Worm (Caenorhabditis elegans) whole organism, late embryonic: ENCODE measurements around the gene Y70C5A.3.

Source experiments
- F13H6.1 ChIP-seq: sonication (generic microtip); optimal IDR thresholded peaks from 2 replicates; lab custom pipeline; 2016; ENCODE audit warnings: missing genetic modification characterization, missing compliant biosample characterization
- K02D7.2 ChIP-seq: sonication (generic microtip); optimal IDR thresholded peaks from 2 replicates; lab custom pipeline; 2017; ENCODE audit warnings: mild to moderate bottlenecking, missing genetic modification characterization, missing compliant biosample characterization
- K09A11.1 ChIP-seq: sonication (generic microtip); optimal IDR thresholded peaks from 2 replicates; lab custom pipeline; 2017; ENCODE audit warnings: antibody characterized with exemption, mild to moderate bottlenecking, missing genetic modification characterization, missing compliant biosample characterization; ENCODE audit not compliant: insufficient read depth
- T23F11.4 ChIP-seq: fragments of 200-800 bp; sonication (Bioruptor generic); optimal IDR thresholded peaks from 2 replicates; lab custom pipeline; 2018; ENCODE audit warnings: mild to moderate bottlenecking, missing genetic modification characterization, missing compliant biosample characterization
- Y22D7AL.16 ChIP-seq: sonication (generic microtip); optimal IDR thresholded peaks from 2 replicates; lab custom pipeline; 2016; ENCODE audit warnings: missing genetic modification characterization, missing compliant biosample characterization
- ama-1 ChIP-seq: fragments of 150-350 bp; optimal IDR thresholded peaks from 2 replicates; lab custom pipeline; 2014
- ceh-14 ChIP-seq: sonication (generic microtip); optimal IDR thresholded peaks from 2 replicates; lab custom pipeline; 2016; ENCODE audit warnings: missing genotype, missing genetic modification characterization, missing compliant biosample characterization
- ceh-18 ChIP-seq: sonication (generic microtip); optimal IDR thresholded peaks from 2 replicates; lab custom pipeline; 2016; ENCODE audit warnings: missing genetic modification characterization, missing compliant biosample characterization
- ceh-19 ChIP-seq: fragments of 200-800 bp; sonication (Bioruptor generic); optimal IDR thresholded peaks from 2 replicates; lab custom pipeline; 2018; ENCODE audit warnings: mild to moderate bottlenecking, missing genetic modification characterization, missing compliant biosample characterization
- ceh-2 ChIP-seq: sonication (generic microtip); optimal IDR thresholded peaks from 2 replicates; lab custom pipeline; 2016; ENCODE audit warnings: missing genotype, missing genetic modification characterization, missing compliant biosample characterization
- ceh-22 ChIP-seq: sonication (generic microtip); optimal IDR thresholded peaks from 2 replicates; lab custom pipeline; 2017; ENCODE audit warnings: missing biosample characterization, missing genetic modification characterization
- ceh-30 ChIP-seq: fragments of 150-350 bp; optimal IDR thresholded peaks from 2 replicates; lab custom pipeline; 2014; ENCODE audit warnings: missing biosample characterization, missing genetic modification characterization
- ceh-31 ChIP-seq: sonication (generic microtip); optimal IDR thresholded peaks from 2 replicates; lab custom pipeline; 2016; ENCODE audit warnings: missing genetic modification characterization, missing compliant biosample characterization
- ceh-34 ChIP-seq: sonication (generic microtip); optimal IDR thresholded peaks from 2 replicates; lab custom pipeline; 2016; ENCODE audit warnings: mild to moderate bottlenecking, missing genetic modification characterization, missing compliant biosample characterization
- ceh-45 ChIP-seq: fragments of 200-800 bp; sonication (Bioruptor generic); IDR thresholded peaks from 2 replicates; pipeline ENCODE4 v1.3.6; 2022; ENCODE audit warnings: missing genetic modification reagents, missing genetic modification characterization, missing compliant biosample characterization
- ceh-48 ChIP-seq: sonication (generic microtip); optimal IDR thresholded peaks from 2 replicates; lab custom pipeline; 2016; ENCODE audit warnings: missing genetic modification characterization, inconsistent platforms, missing compliant biosample characterization
- ceh-9 ChIP-seq: sonication (generic microtip); optimal IDR thresholded peaks from 2 replicates; lab custom pipeline; 2016; ENCODE audit warnings: mild to moderate bottlenecking, missing genetic modification characterization, inconsistent platforms, missing compliant biosample characterization
- che-1 ChIP-seq: sonication (generic microtip); optimal IDR thresholded peaks from 2 replicates; lab custom pipeline; 2016; ENCODE audit warnings: mild to moderate bottlenecking, missing genetic modification characterization, missing compliant biosample characterization
- dmd-4 ChIP-seq: sonication (generic microtip); optimal IDR thresholded peaks from 2 replicates; lab custom pipeline; 2016; ENCODE audit warnings: borderline replicate concordance, missing genetic modification characterization, missing compliant biosample characterization
- dve-1 ChIP-seq: sonication (generic microtip); optimal IDR thresholded peaks from 2 replicates; lab custom pipeline; 2017; ENCODE audit warnings: antibody characterized with exemption, mild to moderate bottlenecking, missing genetic modification characterization, missing compliant biosample characterization
- elt-2 ChIP-seq: sonication (generic microtip); optimal IDR thresholded peaks from 2 replicates; lab custom pipeline; 2016; ENCODE audit warnings: missing genetic modification reagents, missing genetic modification characterization, missing compliant biosample characterization
- elt-4 ChIP-seq: sonication (generic microtip); optimal IDR thresholded peaks from 2 replicates; lab custom pipeline; 2016; ENCODE audit warnings: missing genetic modification characterization, missing compliant biosample characterization
- ets-4 ChIP-seq: sonication (generic microtip); optimal IDR thresholded peaks from 2 replicates; lab custom pipeline; 2016; ENCODE audit warnings: missing genetic modification characterization, missing compliant biosample characterization
- eyg-1 ChIP-seq: sonication (generic microtip); optimal IDR thresholded peaks from 2 replicates; lab custom pipeline; 2016; ENCODE audit warnings: missing genotype, missing genetic modification characterization, missing compliant biosample characterization
- fax-1 ChIP-seq: sonication (generic microtip); optimal IDR thresholded peaks from 2 replicates; lab custom pipeline; 2016; ENCODE audit warnings: missing genotype, missing genetic modification characterization, missing compliant biosample characterization
- fkh-10 ChIP-seq: fragments of 150-350 bp; optimal IDR thresholded peaks from 2 replicates; lab custom pipeline; 2014; ENCODE audit warnings: missing biosample characterization, missing genetic modification reagents, missing genetic modification characterization
- fkh-6 ChIP-seq: sonication (generic microtip); optimal IDR thresholded peaks from 2 replicates; lab custom pipeline; 2016; ENCODE audit warnings: missing genetic modification characterization, missing compliant biosample characterization
- gmeb-2 ChIP-seq: sonication (generic microtip); optimal IDR thresholded peaks from 2 replicates; lab custom pipeline; 2016; ENCODE audit warnings: missing genetic modification characterization, inconsistent platforms, missing compliant biosample characterization
- hlh-15 ChIP-seq: sonication (generic microtip); optimal IDR thresholded peaks from 2 replicates; lab custom pipeline; 2016; ENCODE audit warnings: missing genetic modification characterization, missing compliant biosample characterization
- hlh-30 ChIP-seq: sonication (generic microtip); optimal IDR thresholded peaks from 2 replicates; lab custom pipeline; 2017; ENCODE audit warnings: antibody characterized with exemption, missing genetic modification characterization, missing compliant biosample characterization; ENCODE audit not compliant: insufficient read depth
- hlh-6 ChIP-seq: sonication (generic microtip); optimal IDR thresholded peaks from 2 replicates; lab custom pipeline; 2016; ENCODE audit warnings: missing genotype, missing genetic modification characterization, missing compliant biosample characterization
- hlh-8 ChIP-seq: sonication (generic microtip); optimal IDR thresholded peaks from 2 replicates; lab custom pipeline; 2016; ENCODE audit warnings: missing genotype, missing genetic modification characterization, missing compliant biosample characterization
- lim-6 ChIP-seq: sonication (generic microtip); optimal IDR thresholded peaks from 2 replicates; lab custom pipeline; 2016; ENCODE audit warnings: missing genetic modification characterization, missing compliant biosample characterization
- lin-11 ChIP-seq: fragments of 200-800 bp; sonication (Bioruptor generic); optimal IDR thresholded peaks from 2 replicates; lab custom pipeline; 2018; ENCODE audit warnings: mild to moderate bottlenecking, missing genetic modification characterization, missing compliant biosample characterization
- madf-2 ChIP-seq: sonication (generic microtip); optimal IDR thresholded peaks from 2 replicates; lab custom pipeline; 2017; ENCODE audit warnings: missing genetic modification characterization, missing compliant biosample characterization
- mec-3 ChIP-seq: sonication (generic microtip); optimal IDR thresholded peaks from 2 replicates; lab custom pipeline; 2016; ENCODE audit warnings: borderline replicate concordance, missing genetic modification characterization, missing compliant biosample characterization
- nhr-11 ChIP-seq: fragments of 150-350 bp; optimal IDR thresholded peaks from 2 replicates; lab custom pipeline; 2014; ENCODE audit warnings: missing biosample characterization, missing genetic modification characterization
- nhr-232 ChIP-seq: sonication (generic microtip); optimal IDR thresholded peaks from 2 replicates; lab custom pipeline; 2016; ENCODE audit warnings: missing genetic modification characterization, missing compliant biosample characterization
- npax-4 ChIP-seq: sonication (generic microtip); optimal IDR thresholded peaks from 2 replicates; lab custom pipeline; 2016; ENCODE audit warnings: missing genetic modification characterization, missing compliant biosample characterization
- odd-2 ChIP-seq: sonication (generic microtip); optimal IDR thresholded peaks from 2 replicates; lab custom pipeline; 2017; ENCODE audit warnings: antibody characterized with exemption, mild to moderate bottlenecking, missing genetic modification characterization, missing compliant biosample characterization
- pag-3 ChIP-seq: sonication (generic microtip); optimal IDR thresholded peaks from 2 replicates; lab custom pipeline; 2016; ENCODE audit warnings: missing compliant biosample characterization, missing genetic modification characterization, borderline replicate concordance
- pax-1 ChIP-seq: fragments of 150-350 bp; optimal IDR thresholded peaks from 2 replicates; lab custom pipeline; 2014; ENCODE audit warnings: missing biosample characterization, missing genetic modification characterization
- pha-4 ChIP-seq: fragments of 150-350 bp; optimal IDR thresholded peaks from 2 replicates; lab custom pipeline; 2018; ENCODE audit warnings: missing biosample characterization, missing genetic modification reagents, missing genetic modification characterization
- pqm-1 ChIP-seq: sonication (generic microtip); optimal IDR thresholded peaks from 2 replicates; lab custom pipeline; 2016; ENCODE audit warnings: missing genetic modification characterization, missing compliant biosample characterization
- ref-2 ChIP-seq: sonication (generic microtip); optimal IDR thresholded peaks from 2 replicates; lab custom pipeline; 2016; ENCODE audit warnings: missing genetic modification characterization, missing compliant biosample characterization
- rnt-1 ChIP-seq: sonication (generic microtip); optimal IDR thresholded peaks from 2 replicates; lab custom pipeline; 2016; ENCODE audit warnings: missing genetic modification characterization, missing compliant biosample characterization
- syd-9 ChIP-seq: sonication (generic microtip); optimal IDR thresholded peaks from 2 replicates; lab custom pipeline; 2016; ENCODE audit warnings: mild to moderate bottlenecking, missing genetic modification characterization, moderate library complexity, missing compliant biosample characterization
- tbx-2 ChIP-seq: sonication (generic microtip); optimal IDR thresholded peaks from 2 replicates; lab custom pipeline; 2016; ENCODE audit warnings: missing genetic modification characterization, missing compliant biosample characterization
- tbx-7 ChIP-seq: sonication (generic microtip); optimal IDR thresholded peaks from 2 replicates; lab custom pipeline; 2016; ENCODE audit warnings: missing genotype, missing genetic modification characterization, missing compliant biosample characterization
- ttx-3 ChIP-seq: sonication (generic microtip); optimal IDR thresholded peaks from 2 replicates; lab custom pipeline; 2016; ENCODE audit warnings: missing genetic modification reagents, missing genetic modification characterization, missing compliant biosample characterization
- unc-55 ChIP-seq: sonication (generic microtip); optimal IDR thresholded peaks from 2 replicates; lab custom pipeline; 2017; ENCODE audit warnings: missing biosample characterization, missing genetic modification reagents, missing genetic modification characterization
- zip-5 ChIP-seq: sonication (generic microtip); optimal IDR thresholded peaks from 2 replicates; lab custom pipeline; 2016; ENCODE audit warnings: missing genetic modification characterization, missing compliant biosample characterization
- ztf-16 ChIP-seq: sonication (generic microtip); optimal IDR thresholded peaks from 2 replicates; lab custom pipeline; 2017; ENCODE audit warnings: missing genetic modification characterization, missing compliant biosample characterization

The Y70C5A.3 gene

ce11 chrV:16591992-16592798, 28.5 kb downstream of the Y70C5A.3 start, which contains the start of gene srh-269:
srh-269 (minus strand) TSS chrV:16592042.
- TF ChIP-seq hlh-8 (no peak), dve-1 (peak; percentile 62), ttx-3 (tag; lab: Kevin White, UChicago) (peak; percentile 46), K02D7.2 (peak; percentile 50), K09A11.1 (peak; percentile 10), hlh-6 (tag; lab: Kevin White, UChicago) (peak; percentile 80), ceh-14 (tag; lab: Kevin White, UChicago) (peak; percentile 74), rnt-1 (peak; percentile 74), ceh-19 (GFP tag; lab: Kevin White, UChicago) (peak; percentile 79), nhr-11 (no peak), fkh-6 (tag; lab: Kevin White, UChicago) (peak; percentile 67), fkh-10 (GFP tag; lab: Kevin White, UChicago) (no peak), elt-4 (tag; lab: Kevin White, UChicago) (no peak), eyg-1 (tag; lab: Kevin White, UChicago) (no peak), pqm-1 (tag; lab: Kevin White, UChicago) (peak; percentile 31), nhr-232 (tag; lab: Kevin White, UChicago) (peak; percentile 53), unc-55 (GFP tag; lab: Kevin White, UChicago) (no peak), che-1 (peak; percentile 79), ref-2 (tag; lab: Kevin White, UChicago) (no peak), ama-1 (no peak), Y22D7AL.16 (no peak), ceh-2 (tag; lab: Kevin White, UChicago) (peak; percentile 50), ceh-48 (peak; percentile 24), ceh-45 (GFP tag; lab: Robert Waterston, UW) (no peak), ceh-31 (tag; lab: Kevin White, UChicago) (peak; percentile 33), npax-4 (tag; lab: Kevin White, UChicago) (peak; percentile 18), pha-4 (tag; lab: Kevin White, UChicago) (no peak), hlh-30 (tag; lab: Kevin White, UChicago) (no peak), odd-2 (tag; lab: Kevin White, UChicago) (no peak), zip-5 (tag; lab: Kevin White, UChicago) (peak; percentile 1), ceh-30 (no peak), madf-2 (tag; lab: Kevin White, UChicago) (peak; percentile 68), lin-11 (peak; percentile 58), mec-3 (tag; lab: Kevin White, UChicago) (no peak), syd-9 (tag; lab: Kevin White, UChicago) (peak; percentile 71), pag-3 (tag; lab: Kevin White, UChicago) (no peak), ceh-9 (peak; percentile 13), fax-1 (tag; lab: Kevin White, UChicago) (peak; percentile 15), ceh-34 (tag; lab: Kevin White, UChicago) (peak; percentile 68), tbx-2 (peak; percentile 43), gmeb-2 (tag; lab: Kevin White, UChicago) (peak; percentile 71), elt-2 (tag; lab: Kevin White, UChicago) (peak; percentile 73), tbx-7 (no peak), ceh-22 (tag; lab: Kevin White, UChicago) (no peak), ets-4 (tag; lab: Kevin White, UChicago) (no peak), ceh-18 (tag; lab: Kevin White, UChicago) (peak; percentile 56), dmd-4 (tag; lab: Kevin White, UChicago) (peak; percentile 20), F13H6.1 (tag; lab: Kevin White, UChicago) (peak; percentile 45), T23F11.4 (GFP tag; lab: Kevin White, UChicago) (no peak), hlh-15 (tag; lab: Kevin White, UChicago) (peak; percentile 49), lim-6 (tag; lab: Kevin White, UChicago) (peak; percentile 23), ztf-16 (tag; lab: Kevin White, UChicago) (peak; percentile 32), pax-1 (tag; lab: Kevin White, UChicago) (no peak)
